Comparison of ENCODE assay signal across 1 worm cellular context in genomic region chrIV:14456667-14457066, ce11.
TF ChIP-seq lines count a peak whose summit lies in the region.

Gene nspg-9, plus strand, starts transcription at chrIV:14456900.

TF ChIP-seq in whole organism, L1 larva, 84 proteins besides CTCF, POLR2A, EP300 and RAD21 (continued from another document):
- TF ChIP-seq tbx-2 (tag; optimal IDR thresholded peaks at IDR 0.05; lab: Kevin White, UChicago) (no peak), pag-3 (tag; optimal IDR thresholded peaks at IDR 0.05; lab: Kevin White, UChicago; ENCODE audit: borderline replicate concordance, insufficient read depth) (no peak), vab-15 (tag; optimal IDR thresholded peaks at IDR 0.05; lab: Kevin White, UChicago) (no peak)
